Fruit fly (Drosophila melanogaster) whole organism, embryonic: Measurements from ENCODE around the gene Tps1.

Experiments
- B-H1 ChIP-seq: fragments of 200-800 bp; sonication (Bioruptor generic); IDR thresholded peaks from 3 replicates; pipeline ENCODE4 v1.3.6; 2022; ENCODE audit warnings: missing biosample characterization, missing genetic modification characterization
- CG14050 ChIP-seq: fragments of 200-800 bp; sonication (Bioruptor generic); IDR thresholded peaks from 3 replicates; pipeline ENCODE4 v1.3.6; 2022; ENCODE audit warnings: missing biosample characterization, missing genetic modification characterization
- CG1602 ChIP-seq: fragments of 200-800 bp; sonication (Bioruptor generic); optimal IDR thresholded peaks from 3 replicates; lab custom pipeline; 2016; ENCODE audit warnings: missing biosample characterization, missing genetic modification characterization
- CG1603 ChIP-seq: fragments of 200-800 bp; sonication (Bioruptor generic); optimal IDR thresholded peaks from 2 replicates; lab custom pipeline; 2019; ENCODE audit warnings: missing biosample characterization, mild to moderate bottlenecking, missing genetic modification characterization, moderate library complexity
- CG17328 ChIP-seq: fragments of 200-800 bp; sonication (Bioruptor generic); IDR thresholded peaks from 2 replicates; pipeline ENCODE4 v1.3.6; 2022; ENCODE audit warnings: missing biosample characterization, missing genetic modification characterization
- CG2116 ChIP-seq: fragments of 200-800 bp; sonication (Bioruptor generic); optimal IDR thresholded peaks from 3 replicates; lab custom pipeline; 2018; ENCODE audit warnings: missing biosample characterization, mild to moderate bottlenecking, missing genetic modification characterization
- CG2712 ChIP-seq: fragments of 200-800 bp; optimal IDR thresholded peaks from 3 replicates; lab custom pipeline; 2019; ENCODE audit warnings: missing biosample characterization, mild to moderate bottlenecking, missing genetic modification characterization, moderate library complexity
- CG3065 ChIP-seq: fragments of 200-800 bp; sonication (Bioruptor generic); optimal IDR thresholded peaks from 2 replicates; lab custom pipeline; 2016; ENCODE audit warnings: missing biosample characterization, missing genetic modification characterization
- CG31365 ChIP-seq: fragments of 200-800 bp; sonication (Bioruptor generic); optimal IDR thresholded peaks from 2 replicates; lab custom pipeline; 2018; ENCODE audit warnings: missing biosample characterization, mild to moderate bottlenecking, missing genetic modification characterization
- CG4404 ChIP-seq: fragments of 200-800 bp; sonication (Bioruptor generic); IDR thresholded peaks from 2 replicates; pipeline ENCODE4 v1.3.6; 2022; ENCODE audit warnings: missing biosample characterization, missing genetic modification characterization
- CG4730 ChIP-seq: fragments of 200-800 bp; sonication (Bioruptor generic); IDR thresholded peaks from 2 replicates; pipeline ENCODE4 v1.3.6; 2022; ENCODE audit warnings: missing biosample characterization, missing genetic modification characterization
- CG4820 ChIP-seq: fragments of 200-800 bp; sonication (Bioruptor generic); optimal IDR thresholded peaks from 3 replicates; lab custom pipeline; 2016; ENCODE audit warnings: missing biosample characterization, missing genetic modification characterization
- CG6272 ChIP-seq: fragments of 200-800 bp; sonication (Bioruptor generic); IDR thresholded peaks from 2 replicates; pipeline ENCODE4 v1.3.6; 2022; ENCODE audit warnings: missing biosample characterization, missing genetic modification characterization
- CG6765 ChIP-seq: fragments of 200-800 bp; sonication (Bioruptor generic); optimal IDR thresholded peaks from 3 replicates; lab custom pipeline; 2017; ENCODE audit warnings: missing biosample characterization, mild to moderate bottlenecking, missing genetic modification characterization
- CG7963 ChIP-seq: fragments of 200-800 bp; sonication (Bioruptor generic); IDR thresholded peaks from 3 replicates; pipeline ENCODE4 v1.3.6; 2022; ENCODE audit warnings: missing biosample characterization, missing genetic modification characterization; ENCODE audit not compliant: partially characterized antibody
- CG8290 ChIP-seq, 3 experiments: fragments of 200-800 bp; sonication (Bioruptor generic); optimal IDR thresholded peaks; 2 replicates each; lab custom pipeline; 2016 to 2019; ENCODE audit warnings: missing biosample characterization in 3 of 3, missing genetic modification characterization in 3 of 3, mild to moderate bottlenecking in 2 of 3, moderate library complexity in 1 of 3
- Doc3 ChIP-seq: fragments of 200-800 bp; sonication (Bioruptor generic); IDR thresholded peaks from 3 replicates; pipeline ENCODE4 v1.3.6; 2022; ENCODE audit warnings: missing biosample characterization, missing genetic modification characterization; ENCODE audit not compliant: partially characterized antibody
- Dp ChIP-seq: fragments of 200-800 bp; sonication (Bioruptor generic); optimal IDR thresholded peaks from 2 replicates; lab custom pipeline; 2018; ENCODE audit warnings: missing biosample characterization, mild to moderate bottlenecking, missing genetic modification characterization, moderate library complexity
- Hr39 ChIP-seq: fragments of >200 bp; optimal IDR thresholded peaks from 2 replicates; lab custom pipeline; 2017
- Jarid2 ChIP-seq: fragments of 200-800 bp; sonication (Bioruptor generic); optimal IDR thresholded peaks from 3 replicates; lab custom pipeline; 2017; ENCODE audit warnings: mild to moderate bottlenecking, missing biosample characterization, missing genetic modification reagents, missing genetic modification characterization
- Lpt ChIP-seq: fragments of >200 bp; optimal IDR thresholded peaks from 2 replicates; lab custom pipeline; 2018; ENCODE audit warnings: missing biosample characterization, missing genetic modification characterization
- NFAT ChIP-seq: fragments of 200-800 bp; sonication (Bioruptor generic); IDR thresholded peaks from 2 replicates; pipeline ENCODE4 v1.3.6; 2022; ENCODE audit warnings: missing biosample characterization, missing genetic modification characterization
- Taf1 ChIP-seq: fragments of 200-800 bp; sonication (Bioruptor generic); IDR thresholded peaks from 2 replicates; pipeline ENCODE4 v1.3.6; 2022; ENCODE audit warnings: missing biosample characterization, missing genetic modification characterization
- Tbp ChIP-seq: fragments of >200 bp; optimal IDR thresholded peaks from 2 replicates; lab custom pipeline; 2018; ENCODE audit warnings: missing biosample characterization, missing genetic modification characterization
- Usf ChIP-seq: fragments of 200-800 bp; sonication (Bioruptor generic); optimal IDR thresholded peaks from 2 replicates; lab custom pipeline; 2017; ENCODE audit warnings: missing genotype, missing biosample characterization, missing genetic modification characterization
- Xbp1 ChIP-seq: fragments of 200-800 bp; sonication (Bioruptor generic); optimal IDR thresholded peaks from 3 replicates; lab custom pipeline; 2016; ENCODE audit warnings: missing biosample characterization, mild to moderate bottlenecking, missing genetic modification characterization
- ase ChIP-seq: fragments of 200-800 bp; sonication (Bioruptor generic); IDR thresholded peaks from 3 replicates; pipeline ENCODE4 v1.3.6; 2022; ENCODE audit warnings: missing biosample characterization, missing genetic modification characterization
- br ChIP-seq: fragments of >200 bp; optimal IDR thresholded peaks from 2 replicates; lab custom pipeline; 2017
- bsh ChIP-seq, 2 experiments: fragments of 200-800 bp; sonication (Bioruptor generic); optimal IDR thresholded peaks; 2 replicates each; lab custom pipeline; 2017 to 2018; ENCODE audit warnings: mild to moderate bottlenecking in 2 of 2, missing biosample characterization in 2 of 2, missing genetic modification characterization in 2 of 2, moderate library complexity in 1 of 2
- cg ChIP-seq: fragments of 200-800 bp; sonication (Bioruptor generic); optimal IDR thresholded peaks from 3 replicates; lab custom pipeline; 2019; ENCODE audit warnings: missing biosample characterization, mild to moderate bottlenecking, missing genetic modification characterization, moderate library complexity
- dmrt11E ChIP-seq: fragments of 200-800 bp; sonication (Bioruptor generic); optimal IDR thresholded peaks from 3 replicates; lab custom pipeline; 2018; ENCODE audit warnings: missing biosample characterization, mild to moderate bottlenecking, missing genetic modification characterization, moderate library complexity
- en ChIP-seq: fragments of 200-800 bp; sonication (Bioruptor generic); optimal IDR thresholded peaks from 2 replicates; lab custom pipeline; 2016; ENCODE audit warnings: missing biosample characterization, missing genetic modification characterization
- ftz-f1 ChIP-seq: fragments of 200-800 bp; sonication (Bioruptor generic); optimal IDR thresholded peaks from 2 replicates; lab custom pipeline; 2016; ENCODE audit warnings: missing biosample characterization, missing genetic modification characterization
- gro ChIP-seq: fragments of 200-800 bp; sonication (Bioruptor generic); optimal IDR thresholded peaks from 2 replicates; lab custom pipeline; 2016; ENCODE audit warnings: missing biosample characterization, missing genetic modification characterization
- gt ChIP-seq: fragments of 200-800 bp; sonication (Bioruptor generic); IDR thresholded peaks from 2 replicates; pipeline ENCODE4 v1.3.6; 2022; ENCODE audit warnings: missing biosample characterization, missing genetic modification characterization
- h ChIP-seq: fragments of >200 bp; optimal IDR thresholded peaks from 2 replicates; lab custom pipeline; 2017
- hb ChIP-seq: fragments of 200-800 bp; sonication (Bioruptor generic); IDR thresholded peaks from 3 replicates; pipeline ENCODE4 v1.3.6; 2022; ENCODE audit warnings: missing biosample characterization, missing genetic modification characterization; ENCODE audit not compliant: partially characterized antibody
- her ChIP-seq: fragments of 200-800 bp; sonication (Bioruptor generic); optimal IDR thresholded peaks from 2 replicates; lab custom pipeline; 2016; ENCODE audit warnings: missing biosample characterization, missing genetic modification characterization
- hth ChIP-seq: fragments of >200 bp; optimal IDR thresholded peaks from 2 replicates; lab custom pipeline; 2017; ENCODE audit warnings: inconsistent platforms
- jumu ChIP-seq: fragments of 200-800 bp; sonication (Bioruptor generic); optimal IDR thresholded peaks from 3 replicates; lab custom pipeline; 2016; ENCODE audit warnings: missing biosample characterization, missing genetic modification characterization
- ken ChIP-seq: fragments of 200-800 bp; sonication (Bioruptor generic); IDR thresholded peaks from 3 replicates; pipeline ENCODE4 v1.3.6; 2022; ENCODE audit warnings: missing biosample characterization, missing genetic modification characterization
- lilli ChIP-seq: fragments of 200-800 bp; sonication (Bioruptor generic); optimal IDR thresholded peaks from 3 replicates; lab custom pipeline; 2016; ENCODE audit warnings: missing biosample characterization, missing genetic modification characterization
- otp ChIP-seq: fragments of 200-800 bp; sonication (Bioruptor generic); IDR thresholded peaks from 3 replicates; pipeline ENCODE4, ENCODE4 v1.3.6; 2022; ENCODE audit warnings: missing biosample characterization, missing genetic modification characterization
- schlank ChIP-seq: fragments of 200-800 bp; sonication (Bioruptor generic); optimal IDR thresholded peaks from 2 replicates; lab custom pipeline; 2018; ENCODE audit warnings: missing biosample characterization, mild to moderate bottlenecking, missing genetic modification characterization
- scrt ChIP-seq: fragments of 200-800 bp; sonication (Bioruptor generic); optimal IDR thresholded peaks from 2 replicates; lab custom pipeline; 2018; ENCODE audit warnings: missing biosample characterization, mild to moderate bottlenecking, missing genetic modification characterization, moderate library complexity
- sd ChIP-seq: fragments of 200-800 bp; sonication (Bioruptor generic); optimal IDR thresholded peaks from 3 replicates; lab custom pipeline; 2018; ENCODE audit warnings: missing biosample characterization, mild to moderate bottlenecking, missing genetic modification characterization, moderate library complexity
- sens ChIP-seq: fragments of 200-800 bp; sonication (Bioruptor generic); peaks from one replicate; lab custom pipeline; 2016; ENCODE audit warnings: missing biosample characterization, missing genetic modification characterization
- shn ChIP-seq: fragments of 200-800 bp; sonication (Bioruptor generic); optimal IDR thresholded peaks from 3 replicates; lab custom pipeline; 2016; ENCODE audit warnings: missing biosample characterization, missing genetic modification characterization
- stc ChIP-seq: fragments of 200-800 bp; sonication (Bioruptor generic); IDR thresholded peaks from 2 replicates; pipeline ENCODE4 v1.3.6; 2022; ENCODE audit warnings: missing biosample characterization, missing genetic modification characterization
- stwl ChIP-seq: fragments of 200-800 bp; sonication (Bioruptor generic); optimal IDR thresholded peaks from 3 replicates; lab custom pipeline; 2018; ENCODE audit warnings: missing biosample characterization, mild to moderate bottlenecking, missing genetic modification characterization, moderate library complexity
- trem ChIP-seq: fragments of 200-800 bp; optimal IDR thresholded peaks from 3 replicates; lab custom pipeline; 2019; ENCODE audit warnings: missing biosample characterization, mild to moderate bottlenecking, missing genetic modification characterization, moderate library complexity
- vfl ChIP-seq: fragments of 200-800 bp; sonication (Bioruptor generic); optimal IDR thresholded peaks from 2 replicates; lab custom pipeline; 2016; ENCODE audit warnings: missing biosample characterization, missing genetic modification characterization
- vvl ChIP-seq: fragments of 200-800 bp; sonication (Bioruptor generic); IDR thresholded peaks from 2 replicates; pipeline ENCODE4 v1.3.6; 2022; ENCODE audit warnings: missing biosample characterization, missing genetic modification characterization

Gene Tps1

DNA sequence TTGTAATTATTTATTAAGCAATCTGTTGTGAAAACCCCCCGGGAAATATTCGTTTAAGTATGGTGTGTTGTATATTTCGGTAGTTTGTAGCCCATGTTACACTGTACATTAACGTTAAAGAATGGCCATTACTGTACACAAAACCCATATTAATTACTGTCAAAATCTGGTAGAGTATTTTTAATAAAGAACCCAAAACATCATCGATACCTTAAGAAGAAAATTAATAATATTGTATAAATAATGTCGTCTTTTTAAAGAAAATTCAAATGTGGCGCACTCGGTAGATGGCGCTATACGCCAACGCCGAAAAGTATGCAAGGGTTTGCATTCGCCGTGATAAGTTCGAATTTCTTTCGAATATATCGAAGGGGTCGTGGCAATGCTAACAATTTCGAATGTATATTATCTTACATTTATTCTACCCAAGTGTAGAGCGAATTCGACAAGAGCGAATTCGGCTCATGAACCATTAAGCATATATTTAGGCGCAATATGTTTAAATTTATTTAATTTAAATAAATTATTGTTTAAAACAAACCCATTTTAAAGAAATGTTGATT lies 42.5 kb upstream of the Tps1 start (continued):
- TF ChIP-seq NFAT (no peak), Doc3 (GFP tag; lab: Robert Waterston, UW) (no peak), sd (tag; lab: Kevin White, UChicago) (peak; percentile 10), CG31365 (tag; lab: Kevin White, UChicago) (peak; percentile 50), lilli (peak; percentile 32), CG4730 (GFP tag; lab: Robert Waterston, UW) (no peak), trem (peak; percentile 28), CG2712 (tag; lab: Kevin White, UChicago) (peak; percentile 25), Jarid2 (GFP tag; lab: Kevin White, UChicago) (no peak), B-H1 (GFP tag; lab: Robert Waterston, UW) (no peak), CG2116 (GFP tag; lab: Kevin White, UChicago) (peak; percentile 26), otp (GFP tag; lab: Robert Waterston, UW) (no peak), Taf1 (GFP tag; lab: Robert Waterston, UW) (no peak), CG14050 (GFP tag; lab: Robert Waterston, UW) (no peak), schlank (no peak), CG1602 (GFP tag; lab: Kevin White, UChicago) (no peak), ase (no peak), Tbp (GFP tag; lab: Kevin White, UChicago) (no peak), ken (GFP tag; lab: Robert Waterston, UW) (no peak), CG17328 (GFP tag; lab: Robert Waterston, UW) (no peak), gro (GFP tag; lab: Kevin White, UChicago) (no peak), shn (no peak), jumu (no peak), CG1603 (tag; lab: Kevin White, UChicago) (peak; percentile 14), stwl (peak; percentile 47), her (no peak), dmrt11E (tag; lab: Kevin White, UChicago) (no peak), Xbp1 (GFP tag; lab: Kevin White, UChicago) (no peak), Hr39 (lab: Kevin White, UChicago) (no peak), CG6272 (no peak), ftz-f1 (GFP tag; lab: Kevin White, UChicago) (no peak), CG3065 (GFP tag; lab: Kevin White, UChicago) (no peak), CG7963 (GFP tag; lab: Robert Waterston, UW) (no peak), vvl (GFP tag; lab: Robert Waterston, UW) (peak; percentile 55), vfl (GFP tag; lab: Kevin White, UChicago) (no peak), br (lab: Kevin White, UChicago) (no peak), CG8290 (GFP tag; optimal IDR thresholded peaks at IDR 0.05; lab: Kevin White, UChicago) (peak; percentile 67), CG8290 (tag; optimal IDR thresholded peaks at IDR 0.05; lab: Kevin White, UChicago) (peak; percentile 63 to 99), cg (no peak), hth (no peak), en (GFP tag; lab: Kevin White, UChicago) (no peak), stc (GFP tag; lab: Robert Waterston, UW) (no peak), sens (GFP tag; lab: Kevin White, UChicago) (no peak), gt (GFP tag; lab: Robert Waterston, UW) (no peak), Lpt (GFP tag; lab: Kevin White, UChicago) (no peak), CG6765 (GFP tag; lab: Kevin White, UChicago) (no peak), Usf (GFP tag; lab: Kevin White, UChicago) (no peak), Dp (peak; percentile 91), CG4404 (GFP tag; lab: Robert Waterston, UW) (no peak), hb (GFP tag; lab: Robert Waterston, UW) (no peak), CG4820 (GFP tag; lab: Kevin White, UChicago) (peak; percentile 12), h (lab: Kevin White, UChicago) (no peak), bsh (GFP tag; optimal IDR thresholded peaks at IDR 0.05; lab: Kevin White, UChicago) (no peak), scrt (GFP tag; lab: Kevin White, UChicago) (no peak)
